Fruit fly (Drosophila melanogaster): ENCODE results near the gene mtgo.

The mtgo gene

DNA sequence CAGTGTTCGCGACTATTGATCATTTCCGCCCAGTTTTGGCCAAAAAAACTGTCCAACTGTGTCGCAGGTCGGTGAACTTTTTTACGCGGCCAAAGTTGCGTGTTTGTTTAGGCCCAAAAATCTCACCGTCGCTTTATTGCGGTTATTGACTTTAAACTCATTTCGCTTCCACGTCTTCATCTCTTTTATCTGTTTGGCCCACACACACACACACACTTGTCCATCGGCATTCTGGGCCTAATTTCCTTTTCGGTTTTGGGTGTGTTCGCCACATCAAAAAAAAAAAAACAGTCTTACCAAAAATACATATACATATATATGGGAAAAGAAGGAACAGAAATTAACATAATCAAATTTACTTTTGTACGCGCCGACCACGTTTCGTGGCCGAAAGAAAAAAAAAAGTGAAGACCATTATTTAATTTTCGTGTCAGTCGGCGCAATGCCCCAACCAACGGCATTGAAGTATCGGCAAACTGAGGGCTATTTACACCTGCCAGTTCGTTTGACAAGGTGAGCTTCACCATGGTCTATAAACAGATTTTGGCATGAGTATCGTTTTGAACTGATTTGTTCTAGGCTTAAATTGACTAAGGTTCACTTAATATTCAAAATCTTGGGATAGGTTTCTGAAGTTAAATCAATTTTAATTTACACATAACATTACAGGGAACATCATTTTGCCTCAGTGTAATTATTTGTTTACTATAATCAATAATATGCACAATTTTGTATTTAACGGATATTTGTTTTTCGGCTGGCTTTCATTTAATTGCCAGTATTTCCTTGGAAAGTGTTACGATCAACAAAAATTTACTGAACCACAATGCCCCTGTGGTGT is 60.4 kb downstream of the mtgo start, which contains the start of gene CG31815:
Gene CG31815, plus strand, starts transcription at position 791 of the 841 bp plus-strand sequence.
- TF ChIP-seq dsx (GFP tag; optimal IDR thresholded peaks at IDR 0.05; ENCODE audit: poor library complexity, severe bottlenecking) (no peak), CG6808 (GFP tag; optimal IDR thresholded peaks at IDR 0.05) (no peak), Lpt (GFP tag; optimal IDR thresholded peaks at IDR 0.05) (no peak), CG6854 (GFP tag; optimal IDR thresholded peaks at IDR 0.05) (peak; percentile 38), fkh (GFP tag; optimal IDR thresholded peaks at IDR 0.05) (peak; percentile 59), CG11294 (GFP tag; IDR thresholded peaks at IDR 0.05) (no peak), Blimp-1 (GFP tag; optimal IDR thresholded peaks at IDR 0.05) (peak; percentile 50), CG8319 (GFP tag; optimal IDR thresholded peaks at IDR 0.05) (no peak), CG11902 (GFP tag; optimal IDR thresholded peaks at IDR 0.05) (no peak), spab (GFP tag; optimal IDR thresholded peaks at IDR 0.05) (no peak), Ets21C (GFP tag; optimal IDR thresholded peaks at IDR 0.05) (no peak), dac (GFP tag; optimal IDR thresholded peaks at IDR 0.05) (no peak), acj6 (GFP tag; optimal IDR thresholded peaks at IDR 0.05) (no peak)

DNA sequence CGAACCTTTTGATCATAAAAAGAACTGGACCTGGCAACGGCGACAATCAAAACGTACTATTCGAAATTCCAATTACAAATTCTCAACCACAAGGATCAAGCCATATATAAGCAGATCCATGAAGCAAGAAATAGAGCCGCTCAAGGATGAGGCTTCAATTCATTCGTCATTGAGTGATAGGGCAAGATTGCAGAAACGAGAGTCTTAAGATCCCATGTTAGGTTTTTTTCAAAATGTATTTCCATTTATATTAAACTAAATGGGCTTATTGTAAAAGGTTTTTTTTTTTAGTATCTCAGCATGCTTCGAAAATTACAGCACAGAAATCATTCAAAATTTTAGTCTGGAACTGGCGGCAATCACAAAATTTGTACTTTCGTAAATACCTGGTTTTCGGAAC is 62.3 kb downstream of the mtgo start, which contains the start of gene CG4631:
Gene CG4631, plus strand, starts transcription at position 301 of the 400 bp plus-strand sequence.
- TF ChIP-seq fd85E (GFP tag; optimal IDR thresholded peaks at IDR 0.05) (no peak), salr (GFP tag; optimal IDR thresholded peaks at IDR 0.05) (no peak), Eip75B (GFP tag; optimal IDR thresholded peaks at IDR 0.05) (no peak), Gug (GFP tag; IDR thresholded peaks at IDR 0.05) (no peak), dac (GFP tag; optimal IDR thresholded peaks at IDR 0.05) (no peak), CG11902 (GFP tag; optimal IDR thresholded peaks at IDR 0.05) (no peak), CG10631 (GFP tag; optimal IDR thresholded peaks at IDR 0.05) (no peak), Hr4 (GFP tag; optimal IDR thresholded peaks at IDR 0.05) (no peak), CG6854 (GFP tag; optimal IDR thresholded peaks at IDR 0.05) (no peak), dsx (GFP tag; optimal IDR thresholded peaks at IDR 0.05; ENCODE audit: poor library complexity, severe bottlenecking) (no peak), CG8319 (GFP tag; optimal IDR thresholded peaks at IDR 0.05) (no peak), Eip93F (GFP tag; optimal IDR thresholded peaks at IDR 0.05) (no peak)

DNA sequence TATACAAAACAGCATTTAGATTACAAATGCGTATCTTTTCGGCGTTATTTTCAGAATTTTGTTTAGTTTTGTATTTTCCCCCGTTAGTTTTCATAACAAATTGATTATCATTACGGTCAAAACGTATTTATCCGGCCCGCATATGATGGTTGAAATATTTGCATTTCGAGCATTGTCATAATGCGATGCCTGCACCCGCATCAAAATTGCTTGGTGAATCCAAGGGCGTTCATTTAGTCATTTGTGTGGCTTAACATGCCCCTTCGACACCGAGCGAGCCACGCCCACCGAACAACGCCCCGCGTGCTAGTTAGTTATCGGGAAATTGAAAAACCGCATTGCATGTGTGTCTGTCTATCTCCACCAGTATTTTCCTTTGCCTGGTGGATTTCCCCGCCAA is 71.5 kb downstream of the mtgo start:
- TF ChIP-seq CG3032 (tag; optimal IDR thresholded peaks at IDR 0.05): no peak
- TF ChIP-seq ss (GFP tag; optimal IDR thresholded peaks at IDR 0.05): no peak
- no peak for TF ChIP-seq CG6792 (GFP tag; optimal IDR thresholded peaks at IDR 0.05)
- TF ChIP-seq achi (GFP tag; optimal IDR thresholded peaks at IDR 0.05): no peak
- no peak for TF ChIP-seq lz (GFP tag; optimal IDR thresholded peaks at IDR 0.05)
- no peak for TF ChIP-seq OdsH (GFP tag; optimal IDR thresholded peaks at IDR 0.05)
- no peak for TF ChIP-seq Eip78C (GFP tag)
- TF ChIP-seq Hr4 (GFP tag; optimal IDR thresholded peaks at IDR 0.05): no peak
- TF ChIP-seq fd85E (GFP tag; optimal IDR thresholded peaks at IDR 0.05): no peak
- TF ChIP-seq Met (GFP tag; optimal IDR thresholded peaks at IDR 0.05): no peak
- no peak for TF ChIP-seq Sox14 (GFP tag; optimal IDR thresholded peaks at IDR 0.05)
- no peak for TF ChIP-seq CG8319 (GFP tag; optimal IDR thresholded peaks at IDR 0.05)
- TF ChIP-seq Sox102F (GFP tag; optimal IDR thresholded peaks at IDR 0.05): no peak
- no peak for TF ChIP-seq Gug (GFP tag; IDR thresholded peaks at IDR 0.05)
- TF ChIP-seq Lpt (GFP tag; optimal IDR thresholded peaks at IDR 0.05): no peak
- no peak for TF ChIP-seq CG6854 (GFP tag; optimal IDR thresholded peaks at IDR 0.05)
- no peak for TF ChIP-seq dac (GFP tag; optimal IDR thresholded peaks at IDR 0.05)
- TF ChIP-seq CG11762 (GFP tag; optimal IDR thresholded peaks at IDR 0.05; ENCODE audit: insufficient read depth): no peak
- no peak for TF ChIP-seq Sox15 (GFP tag; optimal IDR thresholded peaks at IDR 0.05)

DNA sequence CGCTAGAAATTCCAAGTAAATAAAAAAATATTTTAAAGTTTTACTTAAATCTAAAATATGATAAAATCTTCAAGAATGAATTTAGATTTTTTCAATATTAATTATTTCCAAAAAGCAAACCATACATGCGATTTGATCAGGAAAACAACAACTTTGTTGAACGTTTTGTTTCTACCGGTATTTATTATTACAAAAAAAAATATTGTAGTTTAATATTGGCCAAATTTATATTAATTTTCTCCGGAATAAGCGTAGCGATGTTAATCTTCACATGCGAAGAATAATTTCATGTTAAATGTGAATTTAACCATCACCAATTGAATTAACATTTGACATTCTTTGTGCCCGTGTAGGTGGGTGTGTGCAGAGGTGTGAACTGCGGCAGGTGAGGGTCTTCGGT is 74.1 kb downstream of the mtgo start:
- TF ChIP-seq CG10631 (GFP tag; optimal IDR thresholded peaks at IDR 0.05) (no peak), salr (GFP tag; optimal IDR thresholded peaks at IDR 0.05) (peak in 1 of 2 experiments; percentile 22), CG6808 (GFP tag; optimal IDR thresholded peaks at IDR 0.05) (no peak), CG7368 (GFP tag; optimal IDR thresholded peaks at IDR 0.05) (no peak), esn (GFP tag; optimal IDR thresholded peaks at IDR 0.05) (peak; percentile 7), CG6163 (GFP tag; IDR thresholded peaks at IDR 0.05) (no peak), dsx (GFP tag; optimal IDR thresholded peaks at IDR 0.05; ENCODE audit: poor library complexity, severe bottlenecking) (no peak), CG6276 (GFP tag; optimal IDR thresholded peaks at IDR 0.05) (no peak), achi (GFP tag; optimal IDR thresholded peaks at IDR 0.05) (no peak), CG15336 (GFP tag; IDR thresholded peaks at IDR 0.05) (no peak), Eip93F (GFP tag; optimal IDR thresholded peaks at IDR 0.05) (no peak), fd59A (GFP tag; optimal IDR thresholded peaks at IDR 0.05) (no peak), Met (GFP tag; optimal IDR thresholded peaks at IDR 0.05) (peak; percentile 8), CG32006 (GFP tag; optimal IDR thresholded peaks at IDR 0.05) (peak; percentile 48), CG3919 (GFP tag; optimal IDR thresholded peaks at IDR 0.05) (no peak), Hr4 (GFP tag; optimal IDR thresholded peaks at IDR 0.05) (peak; percentile 10), CG6854 (GFP tag; optimal IDR thresholded peaks at IDR 0.05) (no peak), pdm3 (GFP tag; optimal IDR thresholded peaks at IDR 0.05) (no peak), fd85E (GFP tag; optimal IDR thresholded peaks at IDR 0.05) (no peak), CG4318 (GFP tag; optimal IDR thresholded peaks at IDR 0.05) (peak; percentile 20), Eip78C (GFP tag) (peak; percentile 68)

Data from whole organism, prepupa.